Worm (Caenorhabditis elegans): ENCODE results near the gene spp-9.

DNA sequence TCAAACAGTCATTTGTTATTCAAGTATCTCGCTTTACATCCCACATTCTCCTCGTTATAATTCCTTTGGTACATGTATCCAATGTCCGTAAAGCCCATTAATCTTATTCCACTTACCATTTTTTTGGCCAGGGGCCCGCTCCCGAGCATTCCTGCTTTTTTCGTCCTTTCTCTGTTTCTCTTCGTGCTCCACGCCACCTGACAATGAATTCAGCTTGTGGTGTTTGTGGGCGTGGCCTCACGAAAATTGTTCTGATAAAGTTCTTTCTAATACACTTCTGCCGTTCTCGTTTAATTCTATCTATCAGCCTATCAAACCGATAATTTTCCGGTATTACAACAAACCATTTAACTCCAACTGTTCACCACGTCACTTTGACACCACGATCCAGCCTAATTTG, 7.6 kb upstream of the spp-9 start:
- TF ChIP-seq F13C5.2 (tag; optimal IDR thresholded peaks at IDR 0.05): no peak
- no peak for TF ChIP-seq ama-1 (optimal IDR thresholded peaks at IDR 0.05)

All from whole organism, early embryonic.